Fruit fly (Drosophila melanogaster): ENCODE measurements around the gene Rat1.
A peak's percentile ranks its signal among the peaks of the same experiment; 100 is the strongest.

Rat1 gene

DNA sequence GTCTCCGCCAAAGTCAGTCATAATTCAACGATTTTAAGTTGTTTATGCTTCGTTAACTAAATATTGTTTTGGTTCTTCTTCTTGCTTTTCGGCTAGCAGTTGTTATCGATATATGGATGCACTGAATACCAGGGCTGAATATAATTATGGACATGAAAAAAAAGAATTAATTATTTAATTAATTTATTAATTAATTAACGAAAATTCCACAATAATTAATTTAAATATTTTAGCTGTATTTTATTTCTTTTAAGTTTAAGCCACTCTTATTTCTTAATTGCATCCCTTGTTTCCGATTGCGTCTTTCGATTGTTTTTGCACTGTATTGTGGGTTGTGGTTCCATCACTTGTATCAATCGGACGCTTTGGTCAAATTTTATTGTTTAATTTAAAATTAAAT lies 42.2 kb downstream of the Rat1 start, which contains the start of the genes Gas41 and SA1 (continued):
- TF ChIP-seq CG18619 (GFP tag; optimal IDR thresholded peaks at IDR 0.05), result peak; percentile 22
- no peak for TF ChIP-seq maf-S (GFP tag; optimal IDR thresholded peaks at IDR 0.05)
- TF ChIP-seq CHES-1-like (GFP tag; optimal IDR thresholded peaks at IDR 0.05), result peak; percentile 72
- peak in 1 of 2 experiments; percentile 56 for TF ChIP-seq Pdp1 (GFP tag; optimal IDR thresholded peaks at IDR 0.05)
- no peak for TF ChIP-seq vvl (GFP tag; IDR thresholded peaks at IDR 0.05)
- no peak for TF ChIP-seq CG12236 (GFP tag; optimal IDR thresholded peaks at IDR 0.05)
- TF ChIP-seq CG9797 (GFP tag; optimal IDR thresholded peaks at IDR 0.05), result peak; percentile 30
- TF ChIP-seq CG9876 (GFP tag; optimal IDR thresholded peaks at IDR 0.05), result no peak
- TF ChIP-seq CG8359 (GFP tag; optimal IDR thresholded peaks at IDR 0.05; ENCODE audit: borderline replicate concordance), result peak; percentile 18
- peak; percentile 63 for TF ChIP-seq Ets65A (GFP tag)
- TF ChIP-seq Abd-B (GFP tag; optimal IDR thresholded peaks at IDR 0.05), result no peak
- TF ChIP-seq peb (GFP tag; IDR thresholded peaks at IDR 0.05), result peak; percentile 64
- no peak for TF ChIP-seq pita (GFP tag; optimal IDR thresholded peaks at IDR 0.05)
- no peak for TF ChIP-seq tap (tag; optimal IDR thresholded peaks at IDR 0.05)
- TF ChIP-seq hbn (GFP tag; IDR thresholded peaks at IDR 0.05; ENCODE audit: partially characterized antibody), result peak; percentile 68; the same call in 1 of the 2 replicates
- no peak for TF ChIP-seq pb (GFP tag; optimal IDR thresholded peaks at IDR 0.05)
- no peak for TF ChIP-seq CG4282 (GFP tag; optimal IDR thresholded peaks at IDR 0.05)
- TF ChIP-seq Trl (optimal IDR thresholded peaks at IDR 0.05), result no peak
- TF ChIP-seq Trl (GFP tag; optimal IDR thresholded peaks at IDR 0.05), result peak; percentile 7
- peak; percentile 34 for TF ChIP-seq Adf1 (GFP tag; IDR thresholded peaks at IDR 0.05)
- TF ChIP-seq CG3065 (GFP tag; optimal IDR thresholded peaks at IDR 0.05), result peak; percentile 84
- TF ChIP-seq Optix (GFP tag; IDR thresholded peaks at IDR 0.05), result no peak
- peak; percentile 72 for TF ChIP-seq CG17186 (GFP tag; optimal IDR thresholded peaks at IDR 0.05)
- peak; percentile 15 for TF ChIP-seq tin (GFP tag; optimal IDR thresholded peaks at IDR 0.05)
- TF ChIP-seq grn (GFP tag; optimal IDR thresholded peaks at IDR 0.05), result no peak
- peak; percentile 28 for TF ChIP-seq CTCF (GFP tag; optimal IDR thresholded peaks at IDR 0.05)
- peak; percentile 66 for TF ChIP-seq Ets97D (GFP tag; optimal IDR thresholded peaks at IDR 0.05)
- TF ChIP-seq zfh2 (GFP tag; optimal IDR thresholded peaks at IDR 0.05), result peak; percentile 74
- TF ChIP-seq CG3407 (GFP tag; optimal IDR thresholded peaks at IDR 0.05), result peak; percentile 81
- TF ChIP-seq CG6272 (GFP tag; IDR thresholded peaks at IDR 0.05), result peak; percentile 96
- peak; percentile 68 for TF ChIP-seq sug (tag; optimal IDR thresholded peaks at IDR 0.05)
- TF ChIP-seq HLH54F (GFP tag; optimal IDR thresholded peaks at IDR 0.05), result peak; percentile 28
- TF ChIP-seq CG2712 (tag; optimal IDR thresholded peaks at IDR 0.05), result peak; percentile 96
- TF ChIP-seq CG34224 (GFP tag; IDR thresholded peaks at IDR 0.05; ENCODE audit: partially characterized antibody), result peak; percentile 78
- TF ChIP-seq pfk (GFP tag; optimal IDR thresholded peaks at IDR 0.05), result peak; percentile 3
- TF ChIP-seq cwo (GFP tag; optimal IDR thresholded peaks at IDR 0.05), result peak; percentile 72
- peak; percentile 67; the same call in 1 of the 3 replicates for TF ChIP-seq zen2 (GFP tag; IDR thresholded peaks at IDR 0.05; ENCODE audit: partially characterized antibody)
- TF ChIP-seq eve (GFP tag; optimal IDR thresholded peaks at IDR 0.05), result no peak
- TF ChIP-seq ssp (GFP tag; IDR thresholded peaks at IDR 0.05), result no peak
- TF ChIP-seq ase (GFP tag; IDR thresholded peaks at IDR 0.05), result peak; percentile 81; the same call in 2 of the 3 replicates
- peak; percentile 13 for TF ChIP-seq mirr (GFP tag; optimal IDR thresholded peaks at IDR 0.05)
- no peak for TF ChIP-seq H2.0 (GFP tag; IDR thresholded peaks at IDR 0.05)
- TF ChIP-seq CG3281 (GFP tag; optimal IDR thresholded peaks at IDR 0.05), result peak; percentile 85
- no peak for TF ChIP-seq CG11560 (tag; IDR thresholded peaks at IDR 0.05)
- TF ChIP-seq cato (GFP tag; optimal IDR thresholded peaks at IDR 0.05; ENCODE audit: borderline replicate concordance), result peak; percentile 85
- TF ChIP-seq CG31365 (tag; optimal IDR thresholded peaks at IDR 0.05), result peak; percentile 8
- TF ChIP-seq NC2β (GFP tag; optimal IDR thresholded peaks at IDR 0.05), result peak; percentile 57
- TF ChIP-seq CG6175 (GFP tag; IDR thresholded peaks at IDR 0.05), result peak; percentile 38; the same call in 1 of the 3 replicates
- TF ChIP-seq ara (GFP tag; IDR thresholded peaks at IDR 0.05), result peak; percentile 81
- TF ChIP-seq BEAF-32 (GFP tag; optimal IDR thresholded peaks at IDR 0.05), result peak; percentile 88
- peak; percentile 26 for TF ChIP-seq ab (GFP tag; optimal IDR thresholded peaks at IDR 0.05)
- TF ChIP-seq HmgD (GFP tag; optimal IDR thresholded peaks at IDR 0.05), result no peak
